Worm (Caenorhabditis elegans) whole organism, L2 larva: ENCODE data around the gene wago-10.

ENCODE experiments used
- blmp-1 ChIP-seq: sonication (generic microtip); optimal IDR thresholded peaks from 2 replicates; lab custom pipeline; 2017; ENCODE audit warnings: missing genetic modification characterization, mild to moderate bottlenecking, missing compliant biosample characterization, antibody characterized with exemption, moderate library complexity; ENCODE audit not compliant: insufficient read depth
- snpc-4 ChIP-seq: fragments of 150-350 bp; optimal IDR thresholded peaks from 2 replicates; lab custom pipeline; 2014; ENCODE audit warnings: missing biosample characterization, missing genetic modification characterization
- unc-55 ChIP-seq: fragments of 150-350 bp; sonication (generic microtip); optimal IDR thresholded peaks from 3 replicates; lab custom pipeline; 2014; ENCODE audit warnings: missing biosample characterization, missing genetic modification reagents, missing genetic modification characterization
- ztf-4 ChIP-seq: fragments of 150-350 bp; optimal IDR thresholded peaks from 2 replicates; lab custom pipeline; 2014; ENCODE audit warnings: missing biosample characterization, missing genetic modification characterization

DNA sequence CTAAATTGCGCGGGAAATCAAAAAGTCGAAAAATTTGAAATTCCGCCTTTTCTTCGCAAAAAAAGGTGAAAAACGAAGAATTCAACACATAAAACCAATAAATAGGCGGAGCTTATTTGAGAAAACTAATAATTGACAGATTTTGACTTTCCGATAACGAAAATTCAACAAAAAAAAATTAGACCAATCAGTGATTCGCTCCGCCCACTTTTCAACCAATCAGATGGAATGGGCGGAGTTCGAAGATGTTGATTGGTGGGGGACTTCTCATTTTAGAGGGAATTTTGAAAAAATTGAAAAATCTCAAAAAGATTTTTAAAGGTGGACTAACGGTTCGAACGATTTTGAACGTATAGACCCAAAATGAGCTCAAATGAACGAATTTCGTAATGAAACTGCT is 7.6 kb downstream of the wago-10 start:
- TF ChIP-seq unc-55 (GFP tag; lab: Kevin White, UChicago) (no peak), snpc-4 (tag; lab: Kevin White, UChicago) (no peak), ztf-4 (tag; lab: Kevin White, UChicago) (no peak), blmp-1 (tag; lab: Kevin White, UChicago) (no peak)
